Worm (Caenorhabditis elegans) whole organism, early embryonic: Measurements from ENCODE around the gene C12D8.13.

Source experiments
- B0310.2 ChIP-seq: sonication (generic microtip); optimal IDR thresholded peaks from 2 replicates; lab custom pipeline; 2016; ENCODE audit warnings: mild to moderate bottlenecking, missing genetic modification characterization, missing compliant biosample characterization
- F13C5.2 ChIP-seq: sonication (generic microtip); optimal IDR thresholded peaks from 2 replicates; lab custom pipeline; 2017; ENCODE audit warnings: mild to moderate bottlenecking, missing genetic modification characterization, inconsistent platforms, missing compliant biosample characterization
- ama-1 ChIP-seq: fragments of 150-350 bp; optimal IDR thresholded peaks from 2 replicates; lab custom pipeline; 2014
- ceh-13 ChIP-seq: fragments of 200-800 bp; sonication (Bioruptor generic); optimal IDR thresholded peaks from 2 replicates; lab custom pipeline; 2018; ENCODE audit warnings: mild to moderate bottlenecking, missing genetic modification characterization, missing compliant biosample characterization
- flt-1 ChIP-seq: fragments of 200-800 bp; sonication (Bioruptor generic); IDR thresholded peaks from 2 replicates; pipeline ENCODE4 v1.3.6; 2022; ENCODE audit warnings: missing genetic modification characterization, missing compliant biosample characterization
- pes-1 ChIP-seq: fragments of 200-800 bp; sonication (Bioruptor generic); IDR thresholded peaks from 2 replicates; pipeline ENCODE4 v1.3.6; 2022; ENCODE audit warnings: missing genetic modification reagents, missing genetic modification characterization, missing compliant biosample characterization
- scrt-1 ChIP-seq: fragments of 200-800 bp; sonication (Bioruptor generic); IDR thresholded peaks from 2 replicates; pipeline ENCODE4 v1.3.6; 2022; ENCODE audit warnings: missing genetic modification characterization, missing compliant biosample characterization
- tbx-11 ChIP-seq: fragments of 200-800 bp; sonication (Bioruptor generic); IDR thresholded peaks from 2 replicates; pipeline ENCODE4 v1.3.6; 2022; ENCODE audit warnings: missing genetic modification characterization, missing compliant biosample characterization
- tbx-37 ChIP-seq: fragments of 200-800 bp; sonication (Bioruptor generic); conservative IDR thresholded peaks from 2 replicates; pipeline ENCODE4 v1.3.6; 2022; ENCODE audit warnings: missing genetic modification reagents, missing genetic modification characterization, missing compliant biosample characterization

DNA sequence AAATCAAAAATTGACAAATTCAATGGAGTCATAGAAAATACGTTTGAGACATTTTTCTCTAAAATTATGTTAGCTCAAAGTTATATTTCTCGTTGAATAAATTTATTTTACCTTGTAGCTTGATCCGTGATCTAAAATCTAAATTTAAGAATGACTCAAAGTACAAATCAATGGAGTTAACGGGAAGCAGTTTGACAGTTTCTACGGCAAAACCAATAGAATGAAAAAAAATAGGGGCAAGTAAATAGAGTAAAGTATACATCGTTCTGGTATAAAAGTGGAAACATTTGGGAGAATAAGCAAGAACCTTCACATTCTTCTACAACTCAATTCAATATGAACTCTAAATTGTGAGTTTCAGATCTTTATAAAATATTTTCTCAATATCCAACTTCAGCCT lies 10.4 kb upstream of the C12D8.13 start, which contains the start of gene fipr-6:
- TF ChIP-seq tbx-37, result no peak
- TF ChIP-seq flt-1 (GFP tag; lab: Robert Waterston, UW), result no peak
- TF ChIP-seq scrt-1 (GFP tag; lab: Robert Waterston, UW), result no peak
- no peak for TF ChIP-seq pes-1 (GFP tag; lab: Robert Waterston, UW)
- no peak for TF ChIP-seq ama-1 (lab: Kevin White, UChicago)
- no peak for TF ChIP-seq ceh-13 (GFP tag; lab: Kevin White, UChicago)
- no peak for TF ChIP-seq F13C5.2 (tag; lab: Kevin White, UChicago)
- no peak for TF ChIP-seq B0310.2 (tag; lab: Kevin White, UChicago)
- TF ChIP-seq tbx-11 (GFP tag; lab: Robert Waterston, UW), result no peak
